Fruit fly (Drosophila melanogaster): Measurements from ENCODE around the gene CG6845.
A peak's percentile ranks its signal among the peaks of the same experiment; 100 is the strongest.

The CG6845 gene

dm6 chr3L:160446-161094, 14.3 kb downstream of the CG6845 start (continued):
- TF ChIP-seq CG7556 (GFP tag; optimal IDR thresholded peaks at IDR 0.05) (no peak), CG10654 (GFP tag; optimal IDR thresholded peaks at IDR 0.05) (no peak), schlank (tag; optimal IDR thresholded peaks at IDR 0.05) (no peak), Ets65A (GFP tag) (no peak), her (GFP tag; optimal IDR thresholded peaks at IDR 0.05) (peak; percentile 10), CG11723 (GFP tag; optimal IDR thresholded peaks at IDR 0.05) (no peak), CG18619 (GFP tag; optimal IDR thresholded peaks at IDR 0.05) (no peak), oc (tag; optimal IDR thresholded peaks at IDR 0.05) (peak; percentile 65), Bgb (GFP tag; IDR thresholded peaks at IDR 0.05; ENCODE audit: partially characterized antibody) (peak; percentile 66), CG8765 (GFP tag; IDR thresholded peaks at IDR 0.05) (no peak), PHDP (tag; optimal IDR thresholded peaks at IDR 0.05) (peak; percentile 30), E2f2 (GFP tag; IDR thresholded peaks at IDR 0.05) (no peak), Sox102F (GFP tag; optimal IDR thresholded peaks at IDR 0.05) (no peak), Dll (GFP tag; IDR thresholded peaks at IDR 0.05; ENCODE audit: partially characterized antibody) (no peak), Dbx (GFP tag; IDR thresholded peaks at IDR 0.05) (peak; percentile 59; the same call in 2 of the 3 replicates), ERR (GFP tag; optimal IDR thresholded peaks at IDR 0.05) (no peak), toy (GFP tag; IDR thresholded peaks at IDR 0.05) (no peak), CG31388 (GFP tag; optimal IDR thresholded peaks at IDR 0.05) (no peak), CG10366 (GFP tag; IDR thresholded peaks at IDR 0.05) (no peak), CG10274 (GFP tag; optimal IDR thresholded peaks at IDR 0.05) (no peak), CG33557 (GFP tag; optimal IDR thresholded peaks at IDR 0.05) (peak; percentile 19), slbo (GFP tag; IDR thresholded peaks at IDR 0.05) (peak; percentile 19; the same call in 1 of the 2 replicates), Mad (GFP tag; optimal IDR thresholded peaks at IDR 0.05) (no peak), CG15601 (tag; optimal IDR thresholded peaks at IDR 0.05) (no peak), gcm2 (GFP tag; optimal IDR thresholded peaks at IDR 0.05) (peak; percentile 5), sc (optimal IDR thresholded peaks at IDR 0.05) (no peak), sc (GFP tag; optimal IDR thresholded peaks at IDR 0.05) (no peak), HHEX (GFP tag; optimal IDR thresholded peaks at IDR 0.05) (no peak), BEAF-32 (GFP tag; optimal IDR thresholded peaks at IDR 0.05) (no peak), ash1 (GFP tag; optimal IDR thresholded peaks at IDR 0.05) (peak; percentile 55), CG11504 (tag; optimal IDR thresholded peaks at IDR 0.05) (peak; percentile 34), CG12769 (tag; optimal IDR thresholded peaks at IDR 0.05) (peak; percentile 79), TFAM (GFP tag; optimal IDR thresholded peaks at IDR 0.05) (no peak), zfh1 (GFP tag; IDR thresholded peaks at IDR 0.05) (no peak), gcm (GFP tag; optimal IDR thresholded peaks at IDR 0.05) (peak; percentile 37), CG13894 (tag; optimal IDR thresholded peaks at IDR 0.05) (peak; percentile 79), CG30403 (GFP tag; optimal IDR thresholded peaks at IDR 0.05) (no peak), lola (GFP tag; optimal IDR thresholded peaks at IDR 0.05) (no peak), HmgZ (tag; optimal IDR thresholded peaks at IDR 0.05) (peak; percentile 52), CG17568 (GFP tag; optimal IDR thresholded peaks at IDR 0.05) (peak; percentile 19), Dek (tag; optimal IDR thresholded peaks at IDR 0.05) (no peak), Lim3 (GFP tag; IDR thresholded peaks at IDR 0.05) (no peak), CG10565 (GFP tag; optimal IDR thresholded peaks at IDR 0.05) (no peak), cad (GFP tag; optimal IDR thresholded peaks at IDR 0.05) (no peak), GATAe (GFP tag; conservative IDR thresholded peaks at IDR 0.05) (no peak), kni (GFP tag; optimal IDR thresholded peaks at IDR 0.05) (peak; percentile 48), CG10321 (GFP tag; IDR thresholded peaks at IDR 0.05) (no peak), CG7839 (tag; optimal IDR thresholded peaks at IDR 0.05) (peak; percentile 5), CG11247 (GFP tag; IDR thresholded peaks at IDR 0.05) (no peak), CG8089 (GFP tag; optimal IDR thresholded peaks at IDR 0.05) (no peak)

Measured in whole organism, embryonic.